Worm (Caenorhabditis elegans) whole organism, L2 larva: ENCODE results near the gene B0416.3.

Experiments
- C34F6.9 ChIP-seq: fragments of 150-350 bp; optimal IDR thresholded peaks from 2 replicates; lab custom pipeline; 2014; ENCODE audit warnings: missing biosample characterization, missing genetic modification characterization
- F13H6.1 ChIP-seq: sonication (generic microtip); optimal IDR thresholded peaks from 2 replicates; lab custom pipeline; 2016; ENCODE audit warnings: missing genetic modification characterization, missing compliant biosample characterization
- R02D3.7 ChIP-seq: fragments of 150-350 bp; optimal IDR thresholded peaks from 2 replicates; lab custom pipeline; 2014; ENCODE audit warnings: missing biosample characterization, missing genetic modification characterization
- ZK546.5 ChIP-seq: sonication (generic microtip); optimal IDR thresholded peaks from 2 replicates; lab custom pipeline; 2017; ENCODE audit warnings: missing biosample characterization, missing genetic modification characterization
- alr-1 ChIP-seq: fragments of 150-350 bp; optimal IDR thresholded peaks from 2 replicates; lab custom pipeline; 2014; ENCODE audit warnings: missing biosample characterization, missing genetic modification characterization
- aly-2 ChIP-seq: fragments of 150-350 bp; optimal IDR thresholded peaks from 2 replicates; lab custom pipeline; 2014; ENCODE audit warnings: missing biosample characterization, missing genetic modification characterization
- ama-1 ChIP-seq: fragments of 150-350 bp; optimal IDR thresholded peaks from 2 replicates; lab custom pipeline; 2018; ENCODE audit warnings: inconsistent platforms
- ceh-82 ChIP-seq: fragments of 150-350 bp; optimal IDR thresholded peaks from 2 replicates; lab custom pipeline; 2014; ENCODE audit warnings: missing biosample characterization, missing genetic modification characterization
- crh-2 ChIP-seq: sonication (generic microtip); optimal IDR thresholded peaks from 2 replicates; lab custom pipeline; 2017; ENCODE audit warnings: missing biosample characterization, missing genetic modification characterization
- egl-27 ChIP-seq: sonication (generic microtip); optimal IDR thresholded peaks from 3 replicates; lab custom pipeline; 2017; ENCODE audit warnings: missing biosample characterization, missing genetic modification reagents, missing genetic modification characterization
- elt-1 ChIP-seq: fragments of 150-350 bp; optimal IDR thresholded peaks from 2 replicates; lab custom pipeline; 2014; ENCODE audit warnings: missing biosample characterization, missing genetic modification characterization
- elt-3 ChIP-seq: sonication (generic microtip); optimal IDR thresholded peaks from 2 replicates; lab custom pipeline; 2017; ENCODE audit warnings: missing biosample characterization, missing genetic modification characterization
- fos-1 ChIP-seq: fragments of 150-350 bp; optimal IDR thresholded peaks from 2 replicates; lab custom pipeline; 2014; ENCODE audit warnings: missing biosample characterization, missing genetic modification characterization
- gmeb-1 ChIP-seq: fragments of 150-350 bp; optimal IDR thresholded peaks from 2 replicates; lab custom pipeline; 2014; ENCODE audit warnings: missing biosample characterization, missing genetic modification characterization
- lin-11 ChIP-seq: fragments of 150-350 bp; sonication (generic microtip); optimal IDR thresholded peaks from 2 replicates; lab custom pipeline; 2014; ENCODE audit warnings: missing biosample characterization, missing genetic modification characterization, inconsistent platforms, mixed read lengths
- lin-13 ChIP-seq: fragments of 150-350 bp; optimal IDR thresholded peaks from 2 replicates; lab custom pipeline; 2014; ENCODE audit warnings: missing biosample characterization, missing genetic modification reagents, missing genetic modification characterization
- lin-39 ChIP-seq: fragments of 150-350 bp; optimal IDR thresholded peaks from 2 replicates; lab custom pipeline; 2014; ENCODE audit warnings: missing biosample characterization, missing genetic modification reagents, missing genetic modification characterization
- lsy-2 ChIP-seq, 2 experiments: fragments of 150-350 bp in 1 of 2; sonication (generic microtip) in 1 of 2; optimal IDR thresholded peaks; 2 replicates each; lab custom pipeline; 2014 to 2017; ENCODE audit warnings: missing biosample characterization in 2 of 2, missing genetic modification characterization in 2 of 2
- mab-5 ChIP-seq: fragments of 150-350 bp; optimal IDR thresholded peaks from 2 replicates; lab custom pipeline; 2014; ENCODE audit warnings: missing biosample characterization, missing genetic modification characterization
- nhr-10 ChIP-seq: sonication (generic microtip); optimal IDR thresholded peaks from 2 replicates; lab custom pipeline; 2017; ENCODE audit warnings: missing biosample characterization, missing genetic modification characterization
- nhr-12 ChIP-seq: fragments of 150-350 bp; optimal IDR thresholded peaks from 2 replicates; lab custom pipeline; 2014; ENCODE audit warnings: missing biosample characterization, missing genetic modification characterization
- nhr-129 ChIP-seq: fragments of 150-350 bp; optimal IDR thresholded peaks from 2 replicates; lab custom pipeline; 2014; ENCODE audit warnings: missing biosample characterization, missing genetic modification characterization
- nhr-23 ChIP-seq: fragments of 150-350 bp; optimal IDR thresholded peaks from 2 replicates; lab custom pipeline; 2014; ENCODE audit warnings: missing biosample characterization, missing genetic modification reagents, missing genetic modification characterization
- nhr-237 ChIP-seq: fragments of 150-350 bp; optimal IDR thresholded peaks from 2 replicates; lab custom pipeline; 2014; ENCODE audit warnings: missing biosample characterization, missing genetic modification characterization
- nhr-77 ChIP-seq: fragments of 150-350 bp; optimal IDR thresholded peaks from 2 replicates; lab custom pipeline; 2014; ENCODE audit warnings: missing biosample characterization, missing genetic modification characterization
- peb-1 ChIP-seq: fragments of 150-350 bp; optimal IDR thresholded peaks from 2 replicates; lab custom pipeline; 2014; ENCODE audit warnings: missing biosample characterization, missing genetic modification characterization
- sem-4 ChIP-seq: fragments of 150-350 bp; optimal IDR thresholded peaks from 2 replicates; lab custom pipeline; 2014; ENCODE audit warnings: missing biosample characterization, missing genetic modification reagents, missing genetic modification characterization
- skn-1 ChIP-seq: sonication (generic microtip); optimal IDR thresholded peaks from 2 replicates; lab custom pipeline; 2017; ENCODE audit warnings: missing biosample characterization, missing genetic modification characterization
- sma-3 ChIP-seq: sonication (generic microtip); optimal IDR thresholded peaks from 2 replicates; lab custom pipeline; 2016; ENCODE audit warnings: missing genetic modification reagents, missing genetic modification characterization, missing compliant biosample characterization
- sma-9 ChIP-seq, 2 experiments: fragments of 150-350 bp in 1 of 2; sonication (generic microtip) in 1 of 2; optimal IDR thresholded peaks; 2 replicates each; lab custom pipeline; 2014 to 2016; ENCODE audit warnings: missing genetic modification characterization in 2 of 2, mild to moderate bottlenecking in 1 of 2, missing biosample characterization in 1 of 2, missing compliant biosample characterization in 1 of 2, missing genetic modification reagents in 1 of 2, moderate library complexity in 1 of 2
- snpc-4 ChIP-seq: fragments of 150-350 bp; optimal IDR thresholded peaks from 2 replicates; lab custom pipeline; 2014; ENCODE audit warnings: missing biosample characterization, missing genetic modification characterization
- unc-39 ChIP-seq: fragments of 150-350 bp; optimal IDR thresholded peaks from 2 replicates; lab custom pipeline; 2014; ENCODE audit warnings: missing biosample characterization, missing genetic modification characterization
- unc-62 ChIP-seq: fragments of 150-350 bp; optimal IDR thresholded peaks from 2 replicates; lab custom pipeline; 2014; ENCODE audit warnings: missing biosample characterization, missing genetic modification reagents, missing genetic modification characterization
- zag-1 ChIP-seq: fragments of 150-350 bp; optimal IDR thresholded peaks from 2 replicates; lab custom pipeline; 2014; ENCODE audit warnings: missing biosample characterization, missing genetic modification characterization
- ztf-11 ChIP-seq: sonication (generic microtip); optimal IDR thresholded peaks from 2 replicates; lab custom pipeline; 2017; ENCODE audit warnings: missing biosample characterization, missing genetic modification characterization
- ztf-4 ChIP-seq: fragments of 150-350 bp; optimal IDR thresholded peaks from 2 replicates; lab custom pipeline; 2014; ENCODE audit warnings: missing biosample characterization, missing genetic modification characterization

The B0416.3 gene

DNA sequence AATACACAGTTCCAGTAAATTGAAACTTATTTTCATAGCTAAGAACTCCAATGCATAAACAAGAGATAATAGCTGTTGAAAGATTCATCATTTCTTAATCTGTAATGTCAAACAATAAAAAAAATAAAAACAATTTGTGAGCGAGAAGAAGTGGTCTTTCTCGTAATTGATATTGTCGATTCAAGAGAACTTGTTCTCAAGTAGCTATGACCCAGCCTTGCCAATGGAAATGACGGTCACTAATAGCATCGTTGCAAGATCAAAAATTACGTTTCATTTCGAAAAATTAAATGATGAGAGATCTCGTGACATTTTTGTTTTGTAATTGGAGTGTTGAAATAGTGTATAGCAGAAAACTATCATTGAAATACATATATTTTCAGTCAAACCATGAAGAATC is 6.4 kb downstream of the B0416.3 start, which contains the start of gene B0416.7:
Gene B0416.7 (minus strand): TSS at position 101 of the 400 bp plus-strand sequence.
- no peak for TF ChIP-seq peb-1 (tag; lab: Kevin White, UChicago)
- TF ChIP-seq C34F6.9 (tag; lab: Kevin White, UChicago) = peak; percentile 6
- no peak for TF ChIP-seq lin-11 (tag; lab: Kevin White, UChicago)
- no peak for TF ChIP-seq unc-39
- TF ChIP-seq fos-1 (tag; lab: Kevin White, UChicago) = no peak

DNA sequence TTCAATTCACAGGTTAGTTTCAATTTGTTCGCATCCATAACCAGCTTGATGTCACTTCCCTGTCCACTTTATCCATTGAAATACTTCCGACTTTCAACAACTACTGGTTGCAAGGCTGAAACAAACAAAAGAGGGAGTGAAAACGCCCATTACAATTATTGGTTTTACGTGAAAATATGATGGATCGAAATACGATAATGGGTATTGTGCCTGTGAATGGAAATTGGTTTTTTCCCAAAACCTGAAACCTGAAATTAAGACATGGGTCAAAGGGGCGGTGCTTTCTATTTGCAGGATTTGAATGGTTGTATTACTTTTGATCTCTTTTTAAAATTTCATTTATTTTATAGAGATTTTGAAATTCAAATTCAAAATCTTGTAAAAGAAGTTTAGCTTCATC is 7.4 kb downstream of the B0416.3 start, which contains the start of gene B0416.2:
Gene B0416.2 (plus strand): TSS at position 301 of the 400 bp plus-strand sequence.
- TF ChIP-seq C34F6.9 (tag; lab: Kevin White, UChicago) = no peak
- TF ChIP-seq nhr-23 (tag; lab: Kevin White, UChicago) = no peak
- TF ChIP-seq crh-2 (tag; lab: Kevin White, UChicago) = no peak
- TF ChIP-seq peb-1 (tag; lab: Kevin White, UChicago) = no peak
- TF ChIP-seq nhr-129 (tag; lab: Kevin White, UChicago) = no peak
- no peak for TF ChIP-seq lin-13 (GFP tag; lab: Kevin White, UChicago)
- TF ChIP-seq ZK546.5 (tag; lab: Kevin White, UChicago) = no peak
- TF ChIP-seq elt-3 = no peak
- no peak for TF ChIP-seq sma-9 (GFP tag; optimal IDR thresholded peaks at IDR 0.05; lab: Kevin White, UChicago)
- TF ChIP-seq sma-9 (tag; optimal IDR thresholded peaks at IDR 0.05; lab: Kevin White, UChicago) = no peak
- no peak for TF ChIP-seq elt-1 (tag; lab: Kevin White, UChicago)
- no peak for TF ChIP-seq zag-1
- no peak for TF ChIP-seq snpc-4 (tag; lab: Kevin White, UChicago)
- TF ChIP-seq ceh-82 = no peak

DNA sequence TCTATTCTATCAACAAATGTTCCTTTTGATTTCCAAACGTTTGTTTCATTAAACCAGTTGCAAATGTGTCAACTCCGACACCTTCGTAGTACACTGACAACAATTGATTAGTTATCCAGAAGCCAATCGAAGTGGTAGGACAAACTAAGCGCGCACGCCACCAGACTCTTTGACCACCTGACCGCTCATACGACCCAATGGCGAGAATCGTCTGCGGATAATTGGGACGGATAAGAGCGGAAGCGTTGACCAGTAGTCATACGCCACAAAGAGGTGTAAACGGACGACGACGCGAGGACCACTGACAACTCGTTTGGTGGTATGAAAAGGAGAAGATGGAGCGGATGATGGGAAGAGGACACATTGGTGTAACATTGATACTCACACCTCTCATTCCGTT is 8.9 kb downstream of the B0416.3 start:
- TF ChIP-seq snpc-4 (tag; lab: Kevin White, UChicago) (no peak), nhr-129 (tag; lab: Kevin White, UChicago) (peak; percentile 21)

DNA sequence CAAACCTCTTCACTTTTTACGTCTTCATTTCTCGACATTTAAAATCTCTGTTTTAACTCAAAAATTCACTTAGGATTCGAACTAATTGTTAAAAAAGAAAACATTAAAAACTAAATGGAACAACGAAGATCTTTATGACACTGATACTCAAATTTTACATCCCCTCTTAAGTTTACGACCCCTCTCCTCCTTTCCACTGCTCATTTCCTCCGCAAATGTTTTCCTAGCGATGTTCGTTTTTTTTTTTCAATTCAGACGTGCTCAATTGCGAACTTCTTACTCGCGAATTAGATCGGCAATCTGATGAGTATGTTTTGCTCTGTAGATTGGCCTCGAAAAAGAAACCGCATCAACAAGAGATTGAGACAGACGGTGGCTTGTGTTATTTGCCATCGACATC is 11.3 kb downstream of the B0416.3 start:
- TF ChIP-seq nhr-77 (tag; lab: Kevin White, UChicago) (no peak), mab-5 (tag; lab: Kevin White, UChicago) (no peak), sem-4 (tag; lab: Kevin White, UChicago) (no peak), elt-1 (tag; lab: Kevin White, UChicago) (no peak), nhr-129 (tag; lab: Kevin White, UChicago) (no peak), nhr-12 (no peak), ztf-11 (tag; lab: Kevin White, UChicago) (no peak), skn-1 (tag; lab: Kevin White, UChicago) (no peak), lsy-2 (tag; optimal IDR thresholded peaks at IDR 0.05; lab: Kevin White, UChicago) (no peak), alr-1 (no peak), sma-9 (GFP tag; optimal IDR thresholded peaks at IDR 0.05; lab: Kevin White, UChicago) (no peak), sma-9 (tag; optimal IDR thresholded peaks at IDR 0.05; lab: Kevin White, UChicago) (no peak), ZK546.5 (tag; lab: Kevin White, UChicago) (no peak), sma-3 (GFP tag; lab: Kevin White, UChicago) (no peak), unc-62 (no peak), lin-11 (tag; lab: Kevin White, UChicago) (no peak), lin-39 (tag; lab: Kevin White, UChicago) (no peak), ceh-82 (no peak)

DNA sequence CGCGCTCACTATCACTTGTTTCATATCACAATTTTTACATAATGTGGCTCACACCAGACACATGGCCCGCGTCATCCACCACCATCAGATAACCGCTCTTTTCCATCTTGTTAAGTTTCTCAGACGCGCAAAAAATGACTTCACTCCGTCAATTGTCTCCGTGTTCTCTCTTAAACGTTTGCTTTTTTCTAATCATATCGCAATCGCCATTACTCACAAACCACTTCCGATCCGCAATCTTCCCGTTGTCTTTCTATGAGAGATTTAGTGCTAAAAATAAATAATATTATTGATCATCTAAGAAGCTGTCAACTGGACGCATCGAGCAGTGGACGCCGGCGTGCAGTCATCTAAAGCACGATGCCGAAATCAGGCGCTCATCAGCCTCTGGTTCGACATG is 12.0 kb downstream of the B0416.3 start, which contains the start of gene tmc-2:
Gene tmc-2 (plus strand): TSS at position 301 of the 400 bp plus-strand sequence.
- TF ChIP-seq ztf-4 (tag; lab: Kevin White, UChicago) (no peak), lsy-2 (tag; optimal IDR thresholded peaks at IDR 0.05; lab: Kevin White, UChicago) (no peak), R02D3.7 (tag; lab: Kevin White, UChicago) (no peak)

DNA sequence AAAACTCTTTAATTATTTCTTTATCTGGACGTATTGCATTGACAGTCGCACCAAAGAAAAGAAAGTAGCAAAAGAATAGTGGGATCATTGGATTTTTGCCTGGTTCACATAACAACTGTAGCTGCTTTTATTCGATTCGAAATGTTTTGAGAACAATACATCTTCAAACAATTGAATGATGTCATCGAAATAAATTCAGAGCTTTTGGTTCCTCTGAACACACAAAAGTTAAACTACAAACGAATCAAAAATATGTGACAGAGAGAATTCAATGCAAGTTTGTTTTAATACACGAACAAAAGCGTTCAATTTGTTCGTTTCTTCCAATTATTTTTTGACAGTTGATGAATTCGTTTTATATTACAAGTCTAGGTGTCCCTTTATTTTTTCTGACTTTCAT is 19.8 kb downstream of the B0416.3 start, which contains the start of gene H29C22.1:
Gene H29C22.1 (minus strand): TSS at position 101 of the 400 bp plus-strand sequence.
- TF ChIP-seq egl-27 (tag; lab: Kevin White, UChicago) (no peak), ceh-82 (no peak), ztf-4 (tag; lab: Kevin White, UChicago) (no peak), nhr-237 (tag; lab: Kevin White, UChicago) (no peak), nhr-77 (tag; lab: Kevin White, UChicago) (no peak), R02D3.7 (tag; lab: Kevin White, UChicago) (no peak), lin-39 (tag; lab: Kevin White, UChicago) (no peak), crh-2 (tag; lab: Kevin White, UChicago) (no peak), gmeb-1 (tag; lab: Kevin White, UChicago) (no peak), F13H6.1 (no peak), elt-3 (no peak), aly-2 (tag; lab: Kevin White, UChicago) (no peak), snpc-4 (tag; lab: Kevin White, UChicago) (no peak), ama-1 (lab: Kevin White, UChicago) (no peak), nhr-10 (tag; lab: Kevin White, UChicago) (no peak), alr-1 (no peak), sem-4 (tag; lab: Kevin White, UChicago) (no peak)
- TF ChIP-seq, all 48 proteins: peak for 0
